Worm (Caenorhabditis elegans) whole organism, L3 larva: ENCODE measurements around the gene Y105C5B.5.
A peak's percentile ranks its signal among the peaks of the same experiment; 100 is the strongest.

ENCODE experiments used
- R02D3.7 ChIP-seq: fragments of 150-350 bp; optimal IDR thresholded peaks from 2 replicates; lab custom pipeline; 2014; ENCODE audit warnings: missing biosample characterization, missing genetic modification characterization
- ZK546.5 ChIP-seq: sonication (generic microtip); optimal IDR thresholded peaks from 2 replicates; lab custom pipeline; 2017; ENCODE audit warnings: missing biosample characterization, missing genetic modification characterization
- aly-2 ChIP-seq: fragments of 150-350 bp; optimal IDR thresholded peaks from 2 replicates; lab custom pipeline; 2014; ENCODE audit warnings: missing biosample characterization, missing genetic modification characterization
- ama-1 ChIP-seq: fragments of 150-350 bp; optimal IDR thresholded peaks from 2 replicates; lab custom pipeline; 2018
- ceh-16 ChIP-seq: sonication (generic microtip); optimal IDR thresholded peaks from 2 replicates; lab custom pipeline; 2017; ENCODE audit warnings: missing biosample characterization, missing genetic modification characterization
- ceh-28 ChIP-seq: fragments of 150-350 bp; optimal IDR thresholded peaks from 2 replicates; lab custom pipeline; 2014; ENCODE audit warnings: missing biosample characterization, missing genetic modification reagents, missing genetic modification characterization
- ceh-82 ChIP-seq: fragments of 150-350 bp; optimal IDR thresholded peaks from 2 replicates; lab custom pipeline; 2014; ENCODE audit warnings: missing biosample characterization, missing genetic modification characterization
- daf-12 ChIP-seq: fragments of 150-350 bp; optimal IDR thresholded peaks from 2 replicates; lab custom pipeline; 2014; ENCODE audit warnings: missing biosample characterization, missing genetic modification reagents, missing genetic modification characterization
- elt-1 ChIP-seq: fragments of 150-350 bp; optimal IDR thresholded peaks from 2 replicates; lab custom pipeline; 2014; ENCODE audit warnings: missing biosample characterization, missing genetic modification characterization
- elt-2 ChIP-seq: sonication (generic microtip); optimal IDR thresholded peaks from 2 replicates; lab custom pipeline; 2016; ENCODE audit warnings: missing genetic modification reagents, mild to moderate bottlenecking, missing genetic modification characterization, missing compliant biosample characterization
- elt-3 ChIP-seq, 3 experiments: fragments of 150-350 bp in 1 of 3; sonication (generic microtip) in 2 of 3; optimal IDR thresholded peaks; 2 replicates in 2 of 3; 4 replicates in 1 of 3; lab custom pipeline; 2014 to 2017; ENCODE audit warnings: missing biosample characterization in 3 of 3, missing genetic modification characterization in 3 of 3
- eor-1 ChIP-seq, 2 experiments: fragments of 150-350 bp; optimal IDR thresholded peaks; 2 replicates each; lab custom pipeline; 2014 to 2018; ENCODE audit warnings: missing biosample characterization in 2 of 2, missing genetic modification characterization in 2 of 2
- fkh-10 ChIP-seq: sonication (generic microtip); optimal IDR thresholded peaks from 2 replicates; lab custom pipeline; 2017; ENCODE audit warnings: missing biosample characterization, missing genetic modification reagents, missing genetic modification characterization
- fkh-2 ChIP-seq: fragments of 150-350 bp; optimal IDR thresholded peaks from 2 replicates; lab custom pipeline; 2014; ENCODE audit warnings: missing biosample characterization, missing genetic modification reagents, missing genetic modification characterization
- fos-1 ChIP-seq: fragments of 150-350 bp; optimal IDR thresholded peaks from 2 replicates; lab custom pipeline; 2014; ENCODE audit warnings: missing biosample characterization, missing genetic modification characterization
- hmg-11 ChIP-seq: sonication (generic microtip); optimal IDR thresholded peaks from 2 replicates; lab custom pipeline; 2016; ENCODE audit warnings: missing genetic modification characterization, missing compliant biosample characterization
- jun-1 ChIP-seq: fragments of 150-350 bp; optimal IDR thresholded peaks from 2 replicates; lab custom pipeline; 2014; ENCODE audit warnings: missing biosample characterization, missing genetic modification reagents, missing genetic modification characterization
- lin-15B ChIP-seq: fragments of 150-350 bp; optimal IDR thresholded peaks from 2 replicates; lab custom pipeline; 2014; ENCODE audit warnings: missing biosample characterization, missing genetic modification characterization
- lin-39 ChIP-seq: fragments of 150-350 bp; optimal IDR thresholded peaks from 2 replicates; lab custom pipeline; 2018; ENCODE audit warnings: missing biosample characterization, missing genetic modification reagents, missing genetic modification characterization
- lsy-12 ChIP-seq: sonication (generic microtip); optimal IDR thresholded peaks from 2 replicates; lab custom pipeline; 2016; ENCODE audit warnings: mild to moderate bottlenecking, missing genetic modification characterization, missing compliant biosample characterization
- mdl-1 ChIP-seq: fragments of 150-350 bp; optimal IDR thresholded peaks from 2 replicates; lab custom pipeline; 2014; ENCODE audit warnings: missing biosample characterization, missing genetic modification characterization
- mml-1 ChIP-seq: fragments of 150-350 bp; sonication (generic microtip); optimal IDR thresholded peaks from 3 replicates; lab custom pipeline; 2014; ENCODE audit warnings: missing biosample characterization, missing genetic modification characterization
- nfya-1 ChIP-seq: sonication (generic microtip); optimal IDR thresholded peaks from 2 replicates; lab custom pipeline; 2017; ENCODE audit warnings: missing genetic modification characterization, mild to moderate bottlenecking, missing compliant biosample characterization, antibody characterized with exemption, moderate library complexity; ENCODE audit not compliant: insufficient read depth
- nhr-12 ChIP-seq: fragments of 150-350 bp; optimal IDR thresholded peaks from 2 replicates; lab custom pipeline; 2014; ENCODE audit warnings: missing biosample characterization, missing genetic modification characterization
- nhr-23 ChIP-seq: fragments of 150-350 bp; optimal IDR thresholded peaks from 2 replicates; lab custom pipeline; 2014; ENCODE audit warnings: missing biosample characterization, missing genetic modification reagents, missing genetic modification characterization
- nhr-67 ChIP-seq: fragments of 150-350 bp; optimal IDR thresholded peaks from 2 replicates; lab custom pipeline; 2014; ENCODE audit warnings: missing biosample characterization, missing genetic modification characterization
- nhr-76 ChIP-seq: fragments of 150-350 bp; sonication (generic microtip); optimal IDR thresholded peaks from 5 replicates; lab custom pipeline; 2014; ENCODE audit warnings: missing biosample characterization, missing genetic modification characterization
- pha-4 ChIP-seq: fragments of 150-350 bp; optimal IDR thresholded peaks from 2 replicates; lab custom pipeline; 2014; ENCODE audit warnings: missing biosample characterization, missing genetic modification reagents, missing genetic modification characterization
- pqm-1 ChIP-seq: fragments of 150-350 bp; optimal IDR thresholded peaks from 2 replicates; lab custom pipeline; 2017; ENCODE audit warnings: missing biosample characterization, missing genetic modification characterization, inconsistent platforms
- skn-1 ChIP-seq: fragments of 150-350 bp; optimal IDR thresholded peaks from 2 replicates; lab custom pipeline; 2014; ENCODE audit warnings: missing biosample characterization, missing genetic modification characterization
- snpc-4 ChIP-seq: fragments of 150-350 bp; optimal IDR thresholded peaks from 2 replicates; lab custom pipeline; 2014; ENCODE audit warnings: missing biosample characterization, missing genetic modification characterization
- tbx-2 ChIP-seq: sonication (generic microtip); optimal IDR thresholded peaks from 2 replicates; lab custom pipeline; 2016; ENCODE audit warnings: mild to moderate bottlenecking, missing genetic modification characterization, missing compliant biosample characterization
- unc-62 ChIP-seq: fragments of 150-350 bp; sonication (generic microtip); optimal IDR thresholded peaks from 4 replicates; lab custom pipeline; 2014; ENCODE audit warnings: missing biosample characterization, missing genetic modification reagents, missing genetic modification characterization
- zag-1 ChIP-seq: fragments of 150-350 bp; optimal IDR thresholded peaks from 2 replicates; lab custom pipeline; 2014; ENCODE audit warnings: missing biosample characterization, missing genetic modification characterization

The Y105C5B.5 gene

DNA sequence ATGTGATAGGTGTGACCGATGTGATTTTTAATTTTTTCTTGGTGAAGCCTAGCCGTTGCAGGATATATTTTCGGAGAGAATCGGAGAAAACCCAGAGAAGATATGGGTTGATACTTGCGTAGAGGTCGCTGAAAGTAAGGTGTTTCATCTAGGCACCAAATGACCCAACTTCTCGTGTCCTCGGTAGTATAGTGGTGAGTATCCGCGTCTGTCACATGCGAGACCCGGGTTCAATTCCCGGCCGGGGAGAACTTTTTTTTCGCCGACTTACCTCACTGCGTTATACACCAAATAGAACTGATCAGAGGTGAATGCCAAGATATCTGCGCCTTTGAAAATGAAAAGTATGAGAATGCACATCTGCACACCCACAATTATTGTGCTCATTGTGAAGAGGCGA is 30.8 kb upstream of the Y105C5B.5 start (continued):
- no peak for TF ChIP-seq zag-1 (tag; lab: Kevin White, UChicago)
- no peak for TF ChIP-seq elt-1 (tag; lab: Kevin White, UChicago)
- no peak for TF ChIP-seq fkh-2 (tag; lab: Kevin White, UChicago)
- TF ChIP-seq mml-1 = no peak
- no peak for TF ChIP-seq eor-1 (tag; optimal IDR thresholded peaks at IDR 0.05; lab: Kevin White, UChicago)
- no peak for TF ChIP-seq unc-62
- TF ChIP-seq nhr-67 (tag; lab: Kevin White, UChicago) = no peak
- TF ChIP-seq lsy-12 (tag; lab: Kevin White, UChicago) = no peak
- TF ChIP-seq fkh-10 (GFP tag; lab: Kevin White, UChicago) = no peak
- TF ChIP-seq pha-4 = no peak
- peak; percentile 24 for TF ChIP-seq elt-2 (tag; lab: Kevin White, UChicago)
- peak; percentile 3 for TF ChIP-seq nhr-23
- TF ChIP-seq ZK546.5 (tag; lab: Kevin White, UChicago) = no peak
- peak; percentile 37 for TF ChIP-seq tbx-2 (tag; lab: Kevin White, UChicago)

- TF ChIP-seq pqm-1 (tag; lab: Kevin White, UChicago) (peak; percentile 2), nfya-1 (tag; lab: Kevin White, UChicago) (peak; percentile 11), nhr-67 (tag; lab: Kevin White, UChicago) (no peak), skn-1 (no peak), elt-2 (tag; lab: Kevin White, UChicago) (peak; percentile 34), eor-1 (tag; optimal IDR thresholded peaks at IDR 0.05; lab: Kevin White, UChicago) (no peak), hmg-11 (tag; lab: Kevin White, UChicago) (peak; percentile 46), ceh-82 (tag; lab: Kevin White, UChicago) (no peak), snpc-4 (tag; lab: Kevin White, UChicago) (peak; percentile 52), ceh-16 (no peak), fos-1 (tag; lab: Kevin White, UChicago) (no peak)
Observed at ce11 chrIV:15931176-15931575, 30.2 kb upstream of the Y105C5B.5 start.

ce11 chrIV:15930694-15931093 is 29.7 kb upstream of the Y105C5B.5 start:
- TF ChIP-seq ceh-28 = peak; percentile 80
- TF ChIP-seq fkh-2 (tag; lab: Kevin White, UChicago) = no peak
- TF ChIP-seq nhr-23 = no peak
- no peak for TF ChIP-seq tbx-2 (tag; lab: Kevin White, UChicago)

DNA sequence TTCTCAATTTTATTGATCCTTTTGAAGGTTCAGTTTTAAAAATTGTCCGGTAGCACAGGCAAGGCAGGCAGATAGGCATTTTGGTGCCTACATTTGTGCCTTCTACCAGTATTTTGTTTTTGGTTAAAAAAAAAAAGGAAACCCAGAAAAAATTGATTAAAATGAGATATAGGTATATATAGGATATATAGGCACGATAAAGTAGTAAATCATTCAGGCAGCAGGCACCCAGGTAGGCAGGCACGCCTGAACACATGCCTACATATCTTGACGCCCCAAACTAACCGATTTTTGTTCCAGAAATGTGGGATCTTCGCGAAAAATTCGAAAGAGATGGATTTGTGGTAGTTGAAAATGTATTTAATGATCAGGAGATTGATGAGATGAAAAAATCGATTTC is 29.3 kb upstream of the Y105C5B.5 start, which contains the start of gene Y105C5B.9:
TSS of gene Y105C5B.9 (plus strand) at position 301 of the 400 bp plus-strand sequence.
- TF ChIP-seq lin-15B (tag; lab: Kevin White, UChicago) (no peak), ceh-16 (no peak), ama-1 (no peak), eor-1 (tag; optimal IDR thresholded peaks at IDR 0.05; lab: Kevin White, UChicago) (no peak), mml-1 (no peak), lin-39 (tag; lab: Kevin White, UChicago) (no peak), elt-2 (tag; lab: Kevin White, UChicago) (no peak), mdl-1 (tag; lab: Kevin White, UChicago) (no peak), R02D3.7 (no peak), ceh-82 (tag; lab: Kevin White, UChicago) (no peak), pqm-1 (tag; lab: Kevin White, UChicago) (no peak), fkh-2 (tag; lab: Kevin White, UChicago) (no peak)

DNA sequence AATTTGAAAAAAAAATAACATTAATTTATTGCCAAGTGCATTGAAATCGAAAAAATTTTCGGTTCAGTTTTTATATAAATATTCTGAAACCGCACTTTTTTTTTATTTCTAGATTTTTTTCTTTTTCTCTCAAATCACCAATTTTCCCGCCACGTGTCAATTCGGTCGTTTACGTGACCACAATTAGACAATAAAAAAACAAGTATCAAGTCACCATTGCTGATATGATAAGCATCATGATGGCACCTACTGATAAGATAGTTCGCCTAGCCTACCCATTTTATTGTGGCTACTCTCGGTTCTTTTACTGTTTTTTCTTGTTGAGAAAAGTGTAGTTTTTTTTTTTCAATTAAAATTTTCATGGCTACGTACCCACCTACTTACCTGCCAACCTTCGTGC is 28.8 kb upstream of the Y105C5B.5 start:
- TF ChIP-seq fkh-2 (tag; lab: Kevin White, UChicago) (no peak), elt-2 (tag; lab: Kevin White, UChicago) (peak; percentile 91), pha-4 (peak; percentile 15), elt-3 (tag; optimal IDR thresholded peaks at IDR 0.05; lab: Kevin White, UChicago) (peak in 1 of 3 experiments; percentile 25), skn-1 (peak; percentile 15), pqm-1 (tag; lab: Kevin White, UChicago) (peak; percentile 68), nhr-12 (no peak)

- no peak for TF ChIP-seq aly-2 (tag; lab: Kevin White, UChicago)
- TF ChIP-seq nhr-76 (tag; lab: Kevin White, UChicago) = no peak
- no peak for TF ChIP-seq skn-1
- no peak for TF ChIP-seq hmg-11 (tag; lab: Kevin White, UChicago)
- TF ChIP-seq nhr-12 = no peak
- TF ChIP-seq ceh-16 = no peak
- no peak for TF ChIP-seq daf-12 (tag; lab: Kevin White, UChicago)
- no peak for TF ChIP-seq ceh-28
- TF ChIP-seq fkh-10 (GFP tag; lab: Kevin White, UChicago) = no peak
- no peak for TF ChIP-seq R02D3.7
- TF ChIP-seq snpc-4 (tag; lab: Kevin White, UChicago) = no peak
- TF ChIP-seq mdl-1 (tag; lab: Kevin White, UChicago) = no peak
- no peak for TF ChIP-seq jun-1
- TF ChIP-seq, all 47 proteins: peak for 0
Observed at ce11 chrIV:15926746-15927145, 25.7 kb upstream of the Y105C5B.5 start, which contains the start of gene Y105C5B.8. Gene Y105C5B.8 (minus strand): TSS chrIV:15926846.
